Worm (Caenorhabditis elegans) whole organism, midembryonic: ENCODE results near the gene crb-3.

Experiments used
- flt-1 ChIP-seq: fragments of 200-800 bp; sonication (Bioruptor generic); IDR thresholded peaks from 2 replicates; pipeline ENCODE4 v1.3.6; 2022; ENCODE audit warnings: missing genetic modification characterization, missing compliant biosample characterization
- ztf-29 ChIP-seq: fragments of 200-800 bp; sonication (Bioruptor generic); IDR thresholded peaks from 2 replicates; pipeline ENCODE4 v1.3.6; 2022; ENCODE audit warnings: missing genetic modification reagents, missing genetic modification characterization, missing compliant biosample characterization

DNA sequence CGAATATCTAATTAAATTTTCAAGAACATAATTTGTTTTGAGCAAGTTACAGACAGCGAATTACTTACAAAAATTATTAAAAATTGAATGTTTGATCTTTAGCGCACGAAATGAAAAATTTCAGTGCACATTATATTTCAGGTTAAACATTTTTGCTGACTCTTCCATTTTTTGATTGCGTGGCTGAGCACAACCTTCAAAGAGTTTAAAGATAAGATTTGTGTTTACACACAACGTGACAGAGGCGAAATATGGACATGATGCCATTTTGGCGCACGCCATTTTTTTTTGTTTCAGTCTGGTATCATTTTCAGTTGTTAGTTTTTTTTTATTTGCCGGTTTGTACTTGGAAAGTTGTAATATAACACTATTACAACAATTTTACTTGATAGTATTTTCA, 9.1 kb downstream of the crb-3 start:
- TF ChIP-seq flt-1 (GFP tag; lab: Robert Waterston, UW) = no peak
- no peak for TF ChIP-seq ztf-29 (GFP tag; lab: Robert Waterston, UW)
